Worm (Caenorhabditis elegans) whole organism, mixed stage, embryonic: Measurements from ENCODE around the gene C16D9.8.

ENCODE experiments used
- bed-3 ChIP-seq: fragments of 200-800 bp; sonication (Bioruptor generic); optimal IDR thresholded peaks from 3 replicates; lab custom pipeline; 2018; ENCODE audit warnings: mild to moderate bottlenecking, missing genetic modification characterization, moderate library complexity, missing compliant biosample characterization
- ceh-43 ChIP-seq: fragments of 200-800 bp; sonication (Bioruptor generic); optimal IDR thresholded peaks from 2 replicates; lab custom pipeline; 2018; ENCODE audit warnings: mild to moderate bottlenecking, missing genetic modification characterization, moderate library complexity, missing compliant biosample characterization
- lsy-2 ChIP-seq: fragments of 150-350 bp; optimal IDR thresholded peaks from 2 replicates; lab custom pipeline; 2014; ENCODE audit warnings: missing biosample characterization, missing genetic modification characterization
- mab-5 ChIP-seq: fragments of 150-350 bp; optimal IDR thresholded peaks from 2 replicates; lab custom pipeline; 2014; ENCODE audit warnings: missing biosample characterization, missing genetic modification characterization
- mls-2 ChIP-seq: sonication (generic microtip); optimal IDR thresholded peaks from 2 replicates; lab custom pipeline; 2016; ENCODE audit warnings: mild to moderate bottlenecking, missing genetic modification characterization, moderate library complexity, missing compliant biosample characterization
- nhr-237 ChIP-seq: fragments of 150-350 bp; optimal IDR thresholded peaks from 2 replicates; lab custom pipeline; 2014; ENCODE audit warnings: missing biosample characterization, missing genetic modification characterization
- nhr-76 ChIP-seq: sonication (generic microtip); optimal IDR thresholded peaks from 2 replicates; lab custom pipeline; 2017; ENCODE audit warnings: missing biosample characterization, missing genetic modification characterization
- sem-2 ChIP-seq: fragments of 200-800 bp; sonication (Bioruptor generic); optimal IDR thresholded peaks from 2 replicates; lab custom pipeline; 2018; ENCODE audit warnings: mild to moderate bottlenecking, missing genetic modification characterization, missing compliant biosample characterization
- snpc-4 ChIP-seq: fragments of 150-350 bp; optimal IDR thresholded peaks from 2 replicates; lab custom pipeline; 2014; ENCODE audit warnings: missing biosample characterization, missing genetic modification characterization
- sptf-1 ChIP-seq: sonication (generic microtip); optimal IDR thresholded peaks from 2 replicates; lab custom pipeline; 2017; ENCODE audit warnings: mild to moderate bottlenecking, missing genetic modification characterization, moderate library complexity, missing compliant biosample characterization
- unc-62 ChIP-seq: fragments of 150-350 bp; optimal IDR thresholded peaks from 2 replicates; lab custom pipeline; 2014; ENCODE audit warnings: missing biosample characterization, missing genetic modification reagents, missing genetic modification characterization
- zip-8 ChIP-seq: fragments of 150-350 bp; optimal IDR thresholded peaks from 2 replicates; lab custom pipeline; 2014; ENCODE audit warnings: missing biosample characterization, missing genetic modification characterization
- ztf-11 ChIP-seq: fragments of 150-350 bp; optimal IDR thresholded peaks from 2 replicates; lab custom pipeline; 2014; ENCODE audit warnings: missing biosample characterization, missing genetic modification characterization

DNA sequence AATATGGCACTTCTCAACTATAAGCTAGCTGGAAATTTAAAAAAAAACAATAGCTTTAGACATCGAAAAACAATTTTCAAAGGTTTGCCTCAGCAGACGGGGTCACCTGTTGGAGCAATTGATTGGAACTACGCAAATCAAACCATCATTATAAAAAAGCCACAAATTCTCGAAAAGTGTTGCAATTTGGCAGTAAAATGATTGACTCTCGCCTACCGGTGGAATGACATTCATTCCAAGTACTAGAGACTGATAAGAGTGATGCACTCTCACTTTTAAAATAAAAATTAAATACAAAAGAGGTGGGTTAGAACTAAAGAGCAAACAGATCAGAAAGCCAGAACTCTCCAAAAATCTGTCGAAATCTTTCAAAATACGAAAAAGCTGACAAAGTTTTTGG, 22.1 kb upstream of the C16D9.8 start:
- TF ChIP-seq mls-2 (tag; lab: Kevin White, UChicago) (no peak), snpc-4 (tag; lab: Kevin White, UChicago) (no peak), mab-5 (no peak), ztf-11 (tag; lab: Kevin White, UChicago) (no peak), ceh-43 (no peak), sptf-1 (tag; lab: Kevin White, UChicago) (no peak), zip-8 (tag; lab: Kevin White, UChicago) (no peak), bed-3 (GFP tag; lab: Kevin White, UChicago) (no peak), unc-62 (GFP tag; lab: Kevin White, UChicago) (no peak), nhr-237 (tag; lab: Kevin White, UChicago) (no peak), nhr-76 (tag; lab: Kevin White, UChicago) (no peak), sem-2 (GFP tag; lab: Kevin White, UChicago) (no peak), lsy-2 (no peak)
